Worm (Caenorhabditis elegans): ENCODE measurements around the gene pxl-1.

The pxl-1 gene

ce11 chrIII:5875705-5876104 is 20.1 kb downstream of the pxl-1 start:
- TF ChIP-seq med-1 (GFP tag; optimal IDR thresholded peaks at IDR 0.05; ENCODE audit: insufficient read depth) = no peak
- TF ChIP-seq T22C8.4 (GFP tag; IDR thresholded peaks at IDR 0.05) = no peak
- no peak for TF ChIP-seq ztf-29 (GFP tag; IDR thresholded peaks at IDR 0.05)
- TF ChIP-seq tab-1 (GFP tag; IDR thresholded peaks at IDR 0.05) = no peak
- TF ChIP-seq cog-1 (tag; optimal IDR thresholded peaks at IDR 0.05) = no peak
- no peak for TF ChIP-seq ztf-23 (GFP tag; IDR thresholded peaks at IDR 0.05)
- TF ChIP-seq ref-1 (GFP tag; conservative IDR thresholded peaks at IDR 0.05) = no peak
- TF ChIP-seq flt-1 (GFP tag; IDR thresholded peaks at IDR 0.05) = no peak
- TF ChIP-seq klf-2 (GFP tag; conservative IDR thresholded peaks at IDR 0.05) = no peak

- no peak for TF ChIP-seq tab-1 (GFP tag; IDR thresholded peaks at IDR 0.05)
Observed at ce11 chrIII:5875418-5875702, 20.5 kb downstream of the pxl-1 start.

- TF ChIP-seq flt-1 (GFP tag; IDR thresholded peaks at IDR 0.05) = no peak
- TF ChIP-seq ref-1 (GFP tag; conservative IDR thresholded peaks at IDR 0.05) = no peak
- TF ChIP-seq klf-2 (GFP tag; conservative IDR thresholded peaks at IDR 0.05) = no peak
- no peak for TF ChIP-seq med-1 (GFP tag; optimal IDR thresholded peaks at IDR 0.05; ENCODE audit: insufficient read depth)
- TF ChIP-seq ztf-23 (GFP tag; IDR thresholded peaks at IDR 0.05) = no peak
- no peak for TF ChIP-seq tab-1 (GFP tag; IDR thresholded peaks at IDR 0.05)
- no peak for TF ChIP-seq cog-1 (tag; optimal IDR thresholded peaks at IDR 0.05)
- TF ChIP-seq ztf-29 (GFP tag; IDR thresholded peaks at IDR 0.05) = no peak
- no peak for TF ChIP-seq T22C8.4 (GFP tag; IDR thresholded peaks at IDR 0.05)
Observed at ce11 chrIII:5874664-5875417, 21.0 kb downstream of the pxl-1 start.

ce11 chrIII:5874263-5874662 is 21.6 kb downstream of the pxl-1 start:
- TF ChIP-seq klf-2 (GFP tag; conservative IDR thresholded peaks at IDR 0.05) (no peak), ztf-29 (GFP tag; IDR thresholded peaks at IDR 0.05) (no peak), cog-1 (tag; optimal IDR thresholded peaks at IDR 0.05) (no peak), ref-1 (GFP tag; conservative IDR thresholded peaks at IDR 0.05) (no peak), flt-1 (GFP tag; IDR thresholded peaks at IDR 0.05) (no peak), ztf-23 (GFP tag; IDR thresholded peaks at IDR 0.05) (no peak), T22C8.4 (GFP tag; IDR thresholded peaks at IDR 0.05) (no peak), med-1 (GFP tag; optimal IDR thresholded peaks at IDR 0.05; ENCODE audit: insufficient read depth) (no peak), tab-1 (GFP tag; IDR thresholded peaks at IDR 0.05) (no peak)

ce11 chrIII:5872288-5872687 is 23.5 kb downstream of the pxl-1 start:
- TF ChIP-seq ref-1 (GFP tag; conservative IDR thresholded peaks at IDR 0.05) (no peak), cog-1 (tag; optimal IDR thresholded peaks at IDR 0.05) (no peak), ztf-29 (GFP tag; IDR thresholded peaks at IDR 0.05) (no peak), tab-1 (GFP tag; IDR thresholded peaks at IDR 0.05) (no peak), klf-2 (GFP tag; conservative IDR thresholded peaks at IDR 0.05) (no peak), ztf-23 (GFP tag; IDR thresholded peaks at IDR 0.05) (no peak), T22C8.4 (GFP tag; IDR thresholded peaks at IDR 0.05) (no peak), flt-1 (GFP tag; IDR thresholded peaks at IDR 0.05) (no peak), med-1 (GFP tag; optimal IDR thresholded peaks at IDR 0.05; ENCODE audit: insufficient read depth) (no peak)

DNA sequence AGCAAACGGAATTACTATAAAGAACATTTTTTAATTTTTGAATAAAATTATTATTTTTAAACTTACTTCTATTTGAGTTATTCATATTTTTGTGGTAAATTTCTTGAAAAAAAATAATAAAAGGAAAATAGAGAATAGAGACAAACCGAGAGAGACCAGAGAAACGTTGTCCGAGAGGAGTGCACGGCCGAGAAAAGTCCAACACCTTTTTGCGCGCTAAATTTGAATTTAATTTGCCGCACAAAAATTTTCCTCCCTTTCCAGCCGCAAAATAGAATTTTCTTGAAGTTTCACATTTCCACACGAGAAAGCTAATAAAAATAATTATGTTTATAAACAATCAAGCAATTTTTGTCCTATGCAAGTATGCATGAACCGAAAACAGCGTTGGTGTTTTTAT is 24.1 kb downstream of the pxl-1 start, which contains the start of the genes F01F1.11 and F01F1.3:
Gene F01F1.11 (minus strand): TSS at position 118 of the 400 bp plus-strand sequence.
Gene F01F1.3 (plus strand): TSS at position 179 of the 400 bp plus-strand sequence.
- TF ChIP-seq T22C8.4 (GFP tag; IDR thresholded peaks at IDR 0.05) (no peak; the same call in 1 of the 2 replicates), ztf-23 (GFP tag; IDR thresholded peaks at IDR 0.05) (0 out of 2 replicates have a peak, but pooled peaks have one; percentile 43), cog-1 (tag; optimal IDR thresholded peaks at IDR 0.05) (peak; percentile 13)

DNA sequence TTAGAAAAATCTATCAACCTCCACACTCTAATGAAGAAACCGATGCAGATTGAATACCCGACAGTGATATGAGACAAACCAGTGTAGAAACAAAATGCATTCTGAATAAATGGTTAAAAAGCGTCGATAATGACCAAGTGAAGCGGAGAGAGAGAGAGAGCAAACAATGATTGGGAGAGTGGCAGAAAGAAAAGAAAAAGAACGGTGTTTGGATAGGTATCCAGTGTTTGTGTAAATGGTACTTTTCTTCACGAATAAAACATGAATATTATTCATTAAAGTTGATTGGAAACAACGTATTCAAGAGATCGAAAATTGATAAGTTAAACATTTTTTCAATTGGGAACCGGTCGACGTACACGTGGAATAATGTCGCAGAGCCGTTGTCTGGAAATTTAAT is 26.4 kb downstream of the pxl-1 start, which contains the start of gene F01F1.15:
Gene F01F1.15 (minus strand): TSS at position 101 of the 400 bp plus-strand sequence.
- TF ChIP-seq cog-1 (tag; optimal IDR thresholded peaks at IDR 0.05) (no peak), ztf-23 (GFP tag; IDR thresholded peaks at IDR 0.05) (no peak), med-1 (GFP tag; optimal IDR thresholded peaks at IDR 0.05; ENCODE audit: insufficient read depth) (no peak), tab-1 (GFP tag; IDR thresholded peaks at IDR 0.05) (no peak), klf-2 (GFP tag; conservative IDR thresholded peaks at IDR 0.05) (no peak), flt-1 (GFP tag; IDR thresholded peaks at IDR 0.05) (no peak), ztf-29 (GFP tag; IDR thresholded peaks at IDR 0.05) (no peak), ref-1 (GFP tag; conservative IDR thresholded peaks at IDR 0.05) (no peak), T22C8.4 (GFP tag; IDR thresholded peaks at IDR 0.05) (no peak)

ce11 chrIII:5868401-5868800 is 27.4 kb downstream of the pxl-1 start, which contains the start of gene eng-1:
TSS of gene eng-1 (minus strand) at chrIII:5868501.
- no peak for TF ChIP-seq cog-1 (tag; optimal IDR thresholded peaks at IDR 0.05)
- no peak for TF ChIP-seq flt-1 (GFP tag; IDR thresholded peaks at IDR 0.05)
- no peak for TF ChIP-seq ref-1 (GFP tag; conservative IDR thresholded peaks at IDR 0.05)
- TF ChIP-seq tab-1 (GFP tag; IDR thresholded peaks at IDR 0.05) = no peak
- no peak for TF ChIP-seq med-1 (GFP tag; optimal IDR thresholded peaks at IDR 0.05; ENCODE audit: insufficient read depth)
- no peak for TF ChIP-seq ztf-23 (GFP tag; IDR thresholded peaks at IDR 0.05)
- TF ChIP-seq T22C8.4 (GFP tag; IDR thresholded peaks at IDR 0.05) = no peak
- no peak for TF ChIP-seq ztf-29 (GFP tag; IDR thresholded peaks at IDR 0.05)
- no peak for TF ChIP-seq klf-2 (GFP tag; conservative IDR thresholded peaks at IDR 0.05)

- TF ChIP-seq klf-2 (GFP tag; conservative IDR thresholded peaks at IDR 0.05) = no peak
- TF ChIP-seq flt-1 (GFP tag; IDR thresholded peaks at IDR 0.05) = no peak
- no peak for TF ChIP-seq T22C8.4 (GFP tag; IDR thresholded peaks at IDR 0.05)
- TF ChIP-seq tab-1 (GFP tag; IDR thresholded peaks at IDR 0.05) = no peak
- TF ChIP-seq ref-1 (GFP tag; conservative IDR thresholded peaks at IDR 0.05) = no peak
- TF ChIP-seq med-1 (GFP tag; optimal IDR thresholded peaks at IDR 0.05; ENCODE audit: insufficient read depth) = no peak
- no peak for TF ChIP-seq cog-1 (tag; optimal IDR thresholded peaks at IDR 0.05)
- no peak for TF ChIP-seq ztf-29 (GFP tag; IDR thresholded peaks at IDR 0.05)
- TF ChIP-seq ztf-23 (GFP tag; IDR thresholded peaks at IDR 0.05) = no peak
Observed at ce11 chrIII:5864270-5864669, 31.5 kb downstream of the pxl-1 start, which contains the start of gene rabn-5. TSS of gene rabn-5 (plus strand) at chrIII:5864553.

DNA sequence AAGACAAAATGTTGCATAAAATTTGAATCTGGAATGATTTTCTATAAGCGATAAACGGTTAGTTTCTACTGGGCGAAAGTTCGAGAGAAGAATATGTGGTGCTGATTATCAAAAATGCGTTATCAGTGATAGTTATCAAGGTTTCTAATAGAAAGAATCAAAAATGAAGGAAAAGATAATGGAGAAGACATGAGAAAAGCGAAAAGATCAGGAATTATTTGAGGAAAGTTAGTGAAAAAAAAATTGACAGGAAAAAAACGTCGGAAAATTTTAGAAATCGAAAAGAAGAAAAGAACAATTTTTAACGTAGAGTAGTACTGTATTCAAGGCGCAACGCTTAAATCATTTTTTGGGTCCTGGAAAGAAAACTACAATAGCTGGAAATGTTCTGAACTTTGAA is 32.0 kb downstream of the pxl-1 start, which contains the start of gene dnpp-1:
Gene dnpp-1 (minus strand): TSS at position 30 of the 400 bp plus-strand sequence.
- TF ChIP-seq ztf-29 (GFP tag; IDR thresholded peaks at IDR 0.05) (no peak), med-1 (GFP tag; optimal IDR thresholded peaks at IDR 0.05; ENCODE audit: insufficient read depth) (no peak), T22C8.4 (GFP tag; IDR thresholded peaks at IDR 0.05) (no peak), flt-1 (GFP tag; IDR thresholded peaks at IDR 0.05) (no peak)

Measured in whole organism, midembryonic.